Fruit fly (Drosophila melanogaster): ENCODE data around the gene Task7.

Gene Task7

DNA sequence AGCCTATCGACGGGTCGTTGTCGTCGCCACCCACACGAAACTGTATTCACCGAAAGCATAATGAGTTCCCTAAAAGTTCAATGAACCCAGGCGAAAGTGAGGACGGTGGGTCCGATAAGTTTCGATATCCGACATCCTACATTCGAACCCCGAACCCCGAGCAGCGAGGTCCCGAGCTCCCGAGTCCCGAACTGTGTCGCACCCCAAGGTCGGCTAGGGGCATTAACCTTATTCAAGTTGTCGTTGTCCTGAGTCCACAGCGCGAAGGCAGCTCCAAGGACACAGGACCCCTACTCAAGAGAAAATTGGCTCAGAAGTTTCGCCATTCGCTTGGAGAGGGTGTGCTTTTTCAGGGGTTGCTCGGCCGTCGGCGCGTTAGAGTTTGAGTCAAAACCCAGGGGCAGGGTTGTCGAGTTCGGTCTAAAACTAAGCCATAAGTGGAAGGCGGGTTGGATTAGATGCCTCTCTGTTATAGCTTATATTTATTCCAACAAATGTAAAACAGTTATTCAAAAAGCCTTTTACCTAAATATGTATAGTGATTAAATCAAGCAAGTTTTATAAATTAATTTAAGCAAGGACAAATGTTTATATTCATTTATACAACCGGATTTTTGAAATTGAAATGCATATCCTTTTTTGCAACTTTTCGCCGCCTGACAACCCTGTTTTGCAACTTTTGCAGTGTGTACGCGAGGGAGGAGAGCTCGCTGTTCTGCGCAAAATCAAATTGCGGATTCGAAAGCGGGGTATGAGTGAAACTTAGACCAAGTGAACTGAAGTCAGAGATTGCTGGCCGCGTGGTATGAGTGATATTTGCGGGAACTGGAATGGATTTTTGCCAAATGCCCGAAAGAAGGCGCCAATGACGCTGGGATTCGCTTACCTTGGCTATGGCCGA is 47.5 kb upstream of the Task7 start (continued):
- TF ChIP-seq ci (GFP tag; IDR thresholded peaks at IDR 0.05) (peak; percentile 34; the same call in 1 of the 3 replicates), sisA (GFP tag; IDR thresholded peaks at IDR 0.05) (peak; percentile 50; the same call in 1 of the 2 replicates), CG8359 (GFP tag; optimal IDR thresholded peaks at IDR 0.05; ENCODE audit: borderline replicate concordance) (peak; percentile 25), CG18599 (GFP tag; optimal IDR thresholded peaks at IDR 0.05) (peak; percentile 93), Meics (GFP tag; optimal IDR thresholded peaks at IDR 0.05) (peak; percentile 82), MESR4 (GFP tag; optimal IDR thresholded peaks at IDR 0.05) (no peak), CG18476 (GFP tag; optimal IDR thresholded peaks at IDR 0.05) (peak; percentile 44), CG12942 (GFP tag; optimal IDR thresholded peaks at IDR 0.05) (no peak), Max (GFP tag; optimal IDR thresholded peaks at IDR 0.05) (no peak), salm (tag; optimal IDR thresholded peaks at IDR 0.05) (peak; percentile 38), CG6813 (GFP tag; optimal IDR thresholded peaks at IDR 0.05) (peak; percentile 73), nerfin-2 (GFP tag; IDR thresholded peaks at IDR 0.05; ENCODE audit: partially characterized antibody) (no peak), so (GFP tag; IDR thresholded peaks at IDR 0.05) (peak; percentile 29; the same call in 1 of the 3 replicates), CG1529 (GFP tag; optimal IDR thresholded peaks at IDR 0.05) (peak; percentile 21), CG12769 (tag; optimal IDR thresholded peaks at IDR 0.05) (peak; percentile 78), CG8281 (tag; optimal IDR thresholded peaks at IDR 0.05) (peak; percentile 31), CG11723 (GFP tag; optimal IDR thresholded peaks at IDR 0.05) (peak; percentile 49), lmd (GFP tag; IDR thresholded peaks at IDR 0.05) (peak; percentile 74), Bgb (GFP tag; IDR thresholded peaks at IDR 0.05; ENCODE audit: partially characterized antibody) (no peak), Dfd (GFP tag; optimal IDR thresholded peaks at IDR 0.05) (no peak), Aef1 (GFP tag; IDR thresholded peaks at IDR 0.05) (peak; percentile 27; the same call in 1 of the 3 replicates), CG4282 (GFP tag; optimal IDR thresholded peaks at IDR 0.05) (no peak), chif (GFP tag; optimal IDR thresholded peaks at IDR 0.05) (peak in 1 of 2 experiments; percentile 34), nau (GFP tag; optimal IDR thresholded peaks at IDR 0.05) (peak; percentile 58), CG3838 (GFP tag; optimal IDR thresholded peaks at IDR 0.05) (no peak), zfh2 (GFP tag; optimal IDR thresholded peaks at IDR 0.05) (peak; percentile 43), Dp (GFP tag; optimal IDR thresholded peaks at IDR 0.05) (no peak), CG9817 (tag; optimal IDR thresholded peaks at IDR 0.05) (peak; percentile 73), cg (GFP tag; optimal IDR thresholded peaks at IDR 0.05) (no peak), gcm (GFP tag; optimal IDR thresholded peaks at IDR 0.05) (peak; percentile 55), CG2889 (GFP tag; IDR thresholded peaks at IDR 0.05) (no peak), CG4328 (GFP tag; optimal IDR thresholded peaks at IDR 0.05) (peak; percentile 80), al (GFP tag; IDR thresholded peaks at IDR 0.05) (0 out of 2 replicates have a peak, but pooled peaks have one; percentile 27), Dip3 (GFP tag; optimal IDR thresholded peaks at IDR 0.05) (peak; percentile 40), CG17829 (tag; optimal IDR thresholded peaks at IDR 0.05) (peak; percentile 42), pita (GFP tag; optimal IDR thresholded peaks at IDR 0.05) (no peak), dysf (GFP tag; IDR thresholded peaks at IDR 0.05) (peak; percentile 79; the same call in 2 of the 3 replicates), Fer1 (GFP tag; optimal IDR thresholded peaks at IDR 0.05) (peak; percentile 91), emc (GFP tag; optimal IDR thresholded peaks at IDR 0.05) (no peak), CG8388 (GFP tag; optimal IDR thresholded peaks at IDR 0.05) (peak; percentile 44), Oli (tag; optimal IDR thresholded peaks at IDR 0.05) (peak; percentile 62), gcm2 (GFP tag; optimal IDR thresholded peaks at IDR 0.05) (no peak), gsb (GFP tag; IDR thresholded peaks at IDR 0.05) (peak; percentile 30; the same call in 1 of the 2 replicates), CG2116 (GFP tag; optimal IDR thresholded peaks at IDR 0.05) (peak; percentile 23), Doc3 (GFP tag; IDR thresholded peaks at IDR 0.05; ENCODE audit: partially characterized antibody) (no peak), h (optimal IDR thresholded peaks at IDR 0.05) (no peak), grau (tag; optimal IDR thresholded peaks at IDR 0.05) (peak; percentile 81), CG31224 (GFP tag; IDR thresholded peaks at IDR 0.05) (no peak; the same call in 1 of the 2 replicates)

Data from whole organism, embryonic.